Worm (Caenorhabditis elegans): ENCODE measurements around the gene W08G11.1.

- TF ChIP-seq ama-1 (optimal IDR thresholded peaks at IDR 0.05) = no peak
- TF ChIP-seq nhr-11 (tag; optimal IDR thresholded peaks at IDR 0.05) = no peak
- no peak for TF ChIP-seq Y22D7AL.16 (tag; optimal IDR thresholded peaks at IDR 0.05)
- TF ChIP-seq madf-2 (tag; optimal IDR thresholded peaks at IDR 0.05) = no peak
- TF ChIP-seq ceh-18 (tag; optimal IDR thresholded peaks at IDR 0.05) = no peak
- TF ChIP-seq ceh-45 (GFP tag; IDR thresholded peaks at IDR 0.05) = no peak
- no peak for TF ChIP-seq ceh-9 (tag; optimal IDR thresholded peaks at IDR 0.05)
Observed at ce11 chrV:16297070-16297469, 49.8 kb upstream of the W08G11.1 start, which contains the start of gene srbc-83.

Data from whole organism, late embryonic.